Fruit fly (Drosophila melanogaster): Measurements from ENCODE around the gene CG1273.
A peak's percentile ranks its signal among the peaks of the same experiment; 100 is the strongest.

- no peak for TF ChIP-seq CG8301 (tag; optimal IDR thresholded peaks at IDR 0.05)
- no peak for TF ChIP-seq Pif1A (GFP tag; optimal IDR thresholded peaks at IDR 0.05)
- no peak for TF ChIP-seq CG14655 (GFP tag; optimal IDR thresholded peaks at IDR 0.05)
- peak; percentile 69 for TF ChIP-seq EcR (GFP tag; optimal IDR thresholded peaks at IDR 0.05)
- TF ChIP-seq Pif1B (GFP tag; optimal IDR thresholded peaks at IDR 0.05) = no peak
- no peak for TF ChIP-seq CG15710 (tag; optimal IDR thresholded peaks at IDR 0.05)
- TF ChIP-seq fd96Ca (GFP tag; IDR thresholded peaks at IDR 0.05) = no peak
- 0 out of 3 replicates have a peak, but pooled peaks have one; percentile 28 for TF ChIP-seq CG4496 (GFP tag; IDR thresholded peaks at IDR 0.05)
- no peak for TF ChIP-seq Ets98B (GFP tag; IDR thresholded peaks at IDR 0.05)
- no peak for TF ChIP-seq Snoo (tag; optimal IDR thresholded peaks at IDR 0.05)
Measured at dm6 chr3L:4252121-4252861, 11.2 kb upstream of the CG1273 start.
